Worm (Caenorhabditis elegans): Measurements from ENCODE around the gene R07A4.3.

Gene R07A4.3

ce11 chrX:10753403-10753802 is at the start of gene R07A4.3:
Gene R07A4.3 (plus strand): TSS chrX:10753703.
- TF ChIP-seq him-1 (tag; optimal IDR thresholded peaks at IDR 0.05), result no peak
- no peak for TF ChIP-seq W03F9.2 (tag; optimal IDR thresholded peaks at IDR 0.05)
- TF ChIP-seq dao-5 (tag; optimal IDR thresholded peaks at IDR 0.05), result no peak

DNA sequence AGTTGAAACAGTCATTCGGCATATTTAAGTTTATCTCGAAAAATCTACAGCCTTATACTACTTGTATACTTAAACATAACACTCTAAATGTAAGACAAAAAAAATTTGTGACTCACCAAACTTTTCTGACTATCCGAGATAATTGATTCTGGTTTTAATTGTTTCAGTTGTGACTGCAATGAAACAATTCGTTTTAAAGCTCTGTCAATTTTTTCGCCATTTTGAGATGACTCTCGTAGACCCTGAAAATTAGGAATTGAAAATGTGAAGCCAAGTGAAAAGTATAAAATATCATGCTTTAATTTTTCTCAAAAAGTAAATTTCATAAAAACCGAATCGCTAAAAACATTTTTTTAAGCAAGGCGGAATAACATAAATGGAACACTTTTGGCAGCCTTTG is 49.2 kb upstream of the R07A4.3 start:
- TF ChIP-seq dao-5 (tag; optimal IDR thresholded peaks at IDR 0.05) (no peak), W03F9.2 (tag; optimal IDR thresholded peaks at IDR 0.05) (no peak), him-1 (tag; optimal IDR thresholded peaks at IDR 0.05) (no peak)

DNA sequence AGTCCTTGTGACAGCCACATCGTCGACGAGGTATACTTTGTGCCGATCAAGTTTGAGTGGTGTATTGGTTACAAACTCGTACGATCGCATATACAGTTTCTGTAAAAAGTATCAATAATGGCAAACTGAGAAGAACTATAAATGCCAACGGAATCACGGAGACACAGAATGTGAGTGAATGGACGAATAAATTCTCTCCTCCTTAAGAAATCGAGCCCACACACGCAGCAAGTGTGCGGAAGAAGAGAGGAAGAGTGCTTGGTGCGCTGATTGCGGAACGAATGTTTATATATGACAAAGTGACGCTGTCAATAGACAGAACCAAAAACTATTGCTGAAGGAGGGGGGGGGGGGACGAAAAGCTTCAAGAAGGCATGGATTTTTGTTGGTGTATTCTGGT is 41.7 kb upstream of the R07A4.3 start, which contains the start of gene rhgf-1:
Gene rhgf-1 (minus strand): TSS at position 101 of the 400 bp plus-strand sequence.
- TF ChIP-seq W03F9.2 (tag; optimal IDR thresholded peaks at IDR 0.05), result no peak
- TF ChIP-seq dao-5 (tag; optimal IDR thresholded peaks at IDR 0.05), result no peak
- TF ChIP-seq him-1 (tag; optimal IDR thresholded peaks at IDR 0.05), result no peak

ce11 chrX:10717019-10717418 is 36.5 kb upstream of the R07A4.3 start, which contains the start of gene T01C1.4:
Gene T01C1.4 (minus strand): TSS chrX:10717119.
- TF ChIP-seq dao-5 (tag; optimal IDR thresholded peaks at IDR 0.05) (no peak), him-1 (tag; optimal IDR thresholded peaks at IDR 0.05) (no peak), W03F9.2 (tag; optimal IDR thresholded peaks at IDR 0.05) (no peak)

DNA sequence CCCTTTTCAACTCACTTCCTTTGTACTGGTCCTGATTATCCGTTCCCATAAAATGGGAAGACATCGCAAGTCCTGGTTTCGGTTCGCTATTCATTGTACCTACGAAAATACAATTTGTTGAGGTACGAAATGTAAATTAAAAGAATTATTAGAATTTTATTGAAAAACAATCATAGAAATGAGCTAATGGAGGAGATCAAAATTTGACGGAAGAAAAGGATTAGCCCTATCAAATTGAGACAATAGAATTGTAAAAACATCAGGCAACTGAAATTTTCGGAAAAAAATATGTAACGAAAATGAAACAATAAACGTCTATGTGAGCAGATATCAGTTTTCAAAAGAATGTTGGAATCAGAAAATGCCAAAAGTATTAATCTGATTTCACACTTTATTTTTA is 31.5 kb upstream of the R07A4.3 start, which contains the start of gene mbr-1:
Gene mbr-1 (minus strand): TSS at position 101 of the 400 bp plus-strand sequence.
- TF ChIP-seq him-1 (tag; optimal IDR thresholded peaks at IDR 0.05), result no peak
- TF ChIP-seq dao-5 (tag; optimal IDR thresholded peaks at IDR 0.05), result no peak
- no peak for TF ChIP-seq W03F9.2 (tag; optimal IDR thresholded peaks at IDR 0.05)

- no peak for TF ChIP-seq dao-5 (tag; optimal IDR thresholded peaks at IDR 0.05)
- no peak for TF ChIP-seq W03F9.2 (tag; optimal IDR thresholded peaks at IDR 0.05)
- no peak for TF ChIP-seq him-1 (tag; optimal IDR thresholded peaks at IDR 0.05)
These were observed 25.8 kb upstream of the R07A4.3 start for ce11 chrX:10727696-10728095.

- TF ChIP-seq dao-5 (tag; optimal IDR thresholded peaks at IDR 0.05) (no peak), him-1 (tag; optimal IDR thresholded peaks at IDR 0.05) (no peak), W03F9.2 (tag; optimal IDR thresholded peaks at IDR 0.05) (peak; percentile 13)
These were observed 21.7 kb upstream of the R07A4.3 start for ce11 chrX:10731837-10732236.

ce11 chrX:10734026-10734425 is 19.5 kb upstream of the R07A4.3 start, which contains the start of gene egl-36:
Gene egl-36 (plus strand): TSS chrX:10734326.
- TF ChIP-seq him-1 (tag; optimal IDR thresholded peaks at IDR 0.05) (no peak), W03F9.2 (tag; optimal IDR thresholded peaks at IDR 0.05) (no peak), dao-5 (tag; optimal IDR thresholded peaks at IDR 0.05) (no peak)

ce11 chrX:10746388-10746787 is 7.1 kb upstream of the R07A4.3 start, which contains the start of gene R07A4.2:
Gene R07A4.2 (minus strand): TSS chrX:10746488.
- TF ChIP-seq him-1 (tag; optimal IDR thresholded peaks at IDR 0.05) (no peak), W03F9.2 (tag; optimal IDR thresholded peaks at IDR 0.05) (no peak), dao-5 (tag; optimal IDR thresholded peaks at IDR 0.05) (no peak)

DNA sequence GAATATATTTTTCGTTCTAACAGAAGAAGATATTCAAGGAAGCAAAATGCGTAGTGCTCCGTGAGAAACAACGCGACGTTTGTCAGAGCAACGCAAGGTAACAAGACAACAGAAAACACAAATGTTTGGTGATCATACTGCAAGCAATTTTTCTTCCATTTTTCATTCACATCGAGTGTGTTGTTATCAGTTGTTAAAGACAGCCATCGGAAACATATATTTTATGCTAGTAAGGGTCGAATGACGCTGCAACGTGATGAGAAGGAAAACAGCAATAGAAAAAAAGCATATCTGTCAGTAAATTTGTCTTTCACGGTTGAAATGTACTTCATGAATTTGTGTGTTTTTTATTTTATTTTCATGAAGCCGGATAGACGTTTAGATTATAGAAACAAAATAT is 5.4 kb upstream of the R07A4.3 start:
- TF ChIP-seq dao-5 (tag; optimal IDR thresholded peaks at IDR 0.05), result no peak
- TF ChIP-seq W03F9.2 (tag; optimal IDR thresholded peaks at IDR 0.05), result no peak
- no peak for TF ChIP-seq him-1 (tag; optimal IDR thresholded peaks at IDR 0.05)

ce11 chrX:10754532-10754931 is 1.0 kb downstream of the R07A4.3 start:
- TF ChIP-seq dao-5 (tag; optimal IDR thresholded peaks at IDR 0.05) (no peak), W03F9.2 (tag; optimal IDR thresholded peaks at IDR 0.05) (no peak), him-1 (tag; optimal IDR thresholded peaks at IDR 0.05) (no peak)

- TF ChIP-seq him-1 (tag; optimal IDR thresholded peaks at IDR 0.05), result no peak
- no peak for TF ChIP-seq dao-5 (tag; optimal IDR thresholded peaks at IDR 0.05)
- no peak for TF ChIP-seq W03F9.2 (tag; optimal IDR thresholded peaks at IDR 0.05)
These were observed 2.7 kb downstream of the R07A4.3 start for ce11 chrX:10756185-10756584.

- TF ChIP-seq W03F9.2 (tag; optimal IDR thresholded peaks at IDR 0.05) (no peak), dao-5 (tag; optimal IDR thresholded peaks at IDR 0.05) (no peak), him-1 (tag; optimal IDR thresholded peaks at IDR 0.05) (no peak)
These were observed 4.1 kb downstream of the R07A4.3 start, which contains the start of gene R07A4.4 for ce11 chrX:10757608-10758007. Gene R07A4.4 (minus strand): TSS chrX:10757708.

DNA sequence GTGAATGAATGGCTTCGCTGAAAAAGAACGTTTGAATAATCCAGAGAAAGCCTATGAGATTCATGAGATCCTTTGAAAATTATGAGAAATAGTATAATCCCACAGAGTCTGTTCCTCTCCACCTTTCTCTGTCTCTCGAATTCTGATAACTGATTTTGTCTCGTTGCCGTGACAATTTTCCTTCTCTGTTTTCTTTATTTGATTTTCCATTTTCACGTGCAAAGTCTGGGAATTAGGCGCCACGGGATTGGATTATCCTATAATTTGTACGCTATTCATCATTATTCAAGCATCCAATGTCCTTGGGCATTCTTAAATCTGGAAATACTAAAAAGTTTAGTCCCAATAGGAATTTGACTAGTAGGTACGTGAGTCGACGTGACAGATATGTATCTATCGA is 5.0 kb downstream of the R07A4.3 start:
- TF ChIP-seq W03F9.2 (tag; optimal IDR thresholded peaks at IDR 0.05) (no peak), dao-5 (tag; optimal IDR thresholded peaks at IDR 0.05) (no peak), him-1 (tag; optimal IDR thresholded peaks at IDR 0.05) (no peak)

DNA sequence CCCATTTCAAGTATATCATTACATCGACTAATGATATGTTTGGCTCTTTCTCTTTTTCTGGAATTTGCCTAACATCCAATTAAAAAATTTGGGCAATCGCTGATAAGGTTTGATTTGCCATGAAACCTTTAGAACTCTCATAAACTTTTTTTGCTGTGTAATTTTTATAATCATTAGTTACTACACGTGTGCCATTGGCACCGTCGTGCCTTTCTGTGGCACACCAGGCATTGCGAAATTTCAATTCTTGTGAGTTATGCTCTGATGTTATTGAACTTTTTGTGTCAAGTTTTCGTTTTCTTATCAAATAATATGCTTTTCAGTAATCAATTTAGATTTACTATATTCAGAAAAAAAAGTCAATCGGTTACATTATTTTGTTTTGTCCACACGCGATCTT is 7.5 kb downstream of the R07A4.3 start:
- TF ChIP-seq W03F9.2 (tag; optimal IDR thresholded peaks at IDR 0.05), result no peak
- no peak for TF ChIP-seq him-1 (tag; optimal IDR thresholded peaks at IDR 0.05)
- TF ChIP-seq dao-5 (tag; optimal IDR thresholded peaks at IDR 0.05), result no peak

Measured in whole organism, L4/young adult.